Worm (Caenorhabditis elegans): Measurements from ENCODE around the gene C39H7.4.

ce11 chrIV:5658897-5659296 is 44.5 kb upstream of the C39H7.4 start:
- TF ChIP-seq dve-1 (tag; optimal IDR thresholded peaks at IDR 0.05) (no peak), dmd-4 (tag; optimal IDR thresholded peaks at IDR 0.05; ENCODE audit: borderline replicate concordance) (no peak)
